Fruit fly (Drosophila melanogaster): ENCODE results near the gene CG14717.

Gene CG14717

DNA sequence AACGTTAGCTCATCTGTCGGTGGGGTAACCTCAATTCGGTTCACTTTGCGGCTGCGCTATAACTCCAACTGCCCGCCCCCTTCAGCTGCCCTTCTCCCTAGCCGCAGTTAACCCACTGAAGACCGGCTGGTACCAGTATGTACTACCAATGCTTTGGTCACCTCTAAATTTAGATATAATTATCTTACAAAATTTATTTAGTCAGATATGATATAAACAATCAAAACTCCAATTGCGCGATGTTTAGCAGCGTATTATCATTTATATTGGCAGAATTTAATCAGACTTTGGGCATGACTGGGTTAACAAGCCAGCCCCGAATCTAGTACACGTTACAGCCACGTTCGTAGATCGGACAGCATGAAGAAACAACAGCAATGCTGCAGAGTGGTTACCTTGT, 34.6 kb upstream of the CG14717 start (continued):
- no peak for TF ChIP-seq pros (GFP tag; optimal IDR thresholded peaks at IDR 0.05)
- no peak for TF ChIP-seq CG13894 (tag; optimal IDR thresholded peaks at IDR 0.05)
- no peak for TF ChIP-seq CG2129 (GFP tag; IDR thresholded peaks at IDR 0.05; ENCODE audit: partially characterized antibody)
- TF ChIP-seq HLHmδ (GFP tag; optimal IDR thresholded peaks at IDR 0.05) = no peak
- TF ChIP-seq Dref (GFP tag; IDR thresholded peaks at IDR 0.05) = no peak
- no peak for TF ChIP-seq CG3995 (GFP tag; optimal IDR thresholded peaks at IDR 0.05)
- peak; percentile 51 for TF ChIP-seq Asciz (GFP tag; optimal IDR thresholded peaks at IDR 0.05)
- TF ChIP-seq dmrt11E (tag; optimal IDR thresholded peaks at IDR 0.05) = no peak
- peak; percentile 54 for TF ChIP-seq nmo (GFP tag; optimal IDR thresholded peaks at IDR 0.05)
- 0 out of 3 replicates have a peak, but pooled peaks have one; percentile 28 for TF ChIP-seq zfh1 (GFP tag; IDR thresholded peaks at IDR 0.05)
- TF ChIP-seq Gsc (GFP tag; IDR thresholded peaks at IDR 0.05) = no peak
- TF ChIP-seq fu2 (GFP tag; optimal IDR thresholded peaks at IDR 0.05) = no peak
- peak; percentile 36; the same call in 1 of the 3 replicates for TF ChIP-seq ci (GFP tag; IDR thresholded peaks at IDR 0.05)
- TF ChIP-seq kni (GFP tag; optimal IDR thresholded peaks at IDR 0.05) = no peak
- no peak for TF ChIP-seq org-1 (GFP tag; optimal IDR thresholded peaks at IDR 0.05)
- TF ChIP-seq insv (GFP tag; optimal IDR thresholded peaks at IDR 0.05) = no peak
- TF ChIP-seq CG32532 (GFP tag; IDR thresholded peaks at IDR 0.05) = peak; percentile 38; the same call in 1 of the 2 replicates
- no peak for TF ChIP-seq CG31388 (GFP tag; optimal IDR thresholded peaks at IDR 0.05)
- no peak for TF ChIP-seq pum (GFP tag; optimal IDR thresholded peaks at IDR 0.05)
- peak; percentile 29 for TF ChIP-seq gcm (GFP tag; optimal IDR thresholded peaks at IDR 0.05)
- no peak for TF ChIP-seq CG18764 (GFP tag; optimal IDR thresholded peaks at IDR 0.05)
- TF ChIP-seq ATbp (GFP tag; optimal IDR thresholded peaks at IDR 0.05) = peak; percentile 48
- no peak for TF ChIP-seq dan (GFP tag; IDR thresholded peaks at IDR 0.05)
- no peak for TF ChIP-seq ranshi (GFP tag; IDR thresholded peaks at IDR 0.05)
- TF ChIP-seq chinmo (GFP tag; IDR thresholded peaks at IDR 0.05; ENCODE audit: partially characterized antibody) = no peak
- peak; percentile 29 to 36 for TF ChIP-seq bsh (GFP tag; optimal IDR thresholded peaks at IDR 0.05)
- TF ChIP-seq dysf (GFP tag; IDR thresholded peaks at IDR 0.05) = peak; percentile 70
- TF ChIP-seq sima (GFP tag; optimal IDR thresholded peaks at IDR 0.05) = no peak
- 0 out of 2 replicates have a peak, but pooled peaks have one; percentile 25 for TF ChIP-seq NFAT (GFP tag; IDR thresholded peaks at IDR 0.05)
- TF ChIP-seq fru (optimal IDR thresholded peaks at IDR 0.05) = no peak
- no peak for TF ChIP-seq CG1832 (GFP tag; optimal IDR thresholded peaks at IDR 0.05)
- no peak for TF ChIP-seq maf-S (GFP tag; optimal IDR thresholded peaks at IDR 0.05)
- TF ChIP-seq CG7556 (GFP tag; optimal IDR thresholded peaks at IDR 0.05) = peak; percentile 44
- no peak for TF ChIP-seq CG3838 (GFP tag; optimal IDR thresholded peaks at IDR 0.05)
- no peak for TF ChIP-seq bab2 (GFP tag; optimal IDR thresholded peaks at IDR 0.05)
- TF ChIP-seq croc (GFP tag; conservative IDR thresholded peaks at IDR 0.05) = 0 out of 3 replicates have a peak, but pooled peaks have one; percentile 15
- TF ChIP-seq CG10654 (GFP tag; optimal IDR thresholded peaks at IDR 0.05) = peak; percentile 4
- peak; percentile 35 for TF ChIP-seq CG11723 (GFP tag; optimal IDR thresholded peaks at IDR 0.05)
- TF ChIP-seq CG6272 (GFP tag; IDR thresholded peaks at IDR 0.05) = no peak
- peak; percentile 56 for TF ChIP-seq kah (GFP tag; optimal IDR thresholded peaks at IDR 0.05)
- TF ChIP-seq CG8359 (GFP tag; optimal IDR thresholded peaks at IDR 0.05; ENCODE audit: borderline replicate concordance) = no peak
- peak; percentile 70 for TF ChIP-seq CG14441 (GFP tag; IDR thresholded peaks at IDR 0.05)
- TF ChIP-seq CG6765 (GFP tag; optimal IDR thresholded peaks at IDR 0.05) = no peak
- TF ChIP-seq row (GFP tag; IDR thresholded peaks at IDR 0.05) = peak; percentile 64
- TF ChIP-seq dmrt99B (tag; optimal IDR thresholded peaks at IDR 0.05) = peak; percentile 80
- TF ChIP-seq bigmax (GFP tag; optimal IDR thresholded peaks at IDR 0.05) = no peak
- no peak for TF ChIP-seq Hr3 (GFP tag; optimal IDR thresholded peaks at IDR 0.05)
- TF ChIP-seq grau (tag; optimal IDR thresholded peaks at IDR 0.05) = peak; percentile 60
- 0 out of 3 replicates have a peak, but pooled peaks have one; percentile 4 for TF ChIP-seq sr (GFP tag; IDR thresholded peaks at IDR 0.05)
- TF ChIP-seq Tbp (GFP tag; optimal IDR thresholded peaks at IDR 0.05) = no peak
- no peak for TF ChIP-seq CG2199 (GFP tag; IDR thresholded peaks at IDR 0.05)
